Worm (Caenorhabditis elegans): ENCODE measurements around the gene R07C3.13.

DNA sequence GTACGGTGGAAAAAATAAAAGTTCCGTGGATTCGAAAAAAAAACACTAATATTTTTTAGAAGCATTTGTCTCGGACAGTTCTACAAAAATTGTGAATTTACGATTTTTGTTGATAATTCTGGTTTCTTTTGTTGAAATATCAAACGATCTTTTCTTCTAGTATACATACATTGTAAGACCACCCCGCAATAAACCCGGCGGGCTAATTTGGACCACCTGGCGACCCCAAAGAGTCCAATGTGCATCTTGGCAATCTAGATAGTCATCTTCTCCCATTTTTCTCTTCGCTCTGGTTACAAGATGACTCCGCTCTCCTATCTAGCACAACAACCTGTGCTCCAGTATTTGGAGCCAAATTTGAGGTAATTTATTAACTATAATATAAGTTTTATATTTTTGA, 11.5 kb downstream of the R07C3.13 start, which contains the start of gene fbxc-29:
- TF ChIP-seq lin-13 (GFP tag; optimal IDR thresholded peaks at IDR 0.05), result no peak
- no peak for TF ChIP-seq hlh-11 (tag; optimal IDR thresholded peaks at IDR 0.05)
- no peak for TF ChIP-seq nhr-28 (tag; optimal IDR thresholded peaks at IDR 0.05)
- TF ChIP-seq lin-29 (GFP tag; IDR thresholded peaks at IDR 0.05), result no peak
- TF ChIP-seq nhr-11 (tag; optimal IDR thresholded peaks at IDR 0.05), result no peak
- no peak for TF ChIP-seq ZK546.5 (tag; optimal IDR thresholded peaks at IDR 0.05)
- no peak for TF ChIP-seq D1046.2 (GFP tag; IDR thresholded peaks at IDR 0.05)
- no peak for TF ChIP-seq aha-1 (tag)
- no peak for TF ChIP-seq lin-39 (tag; optimal IDR thresholded peaks at IDR 0.05)
- no peak for TF ChIP-seq mep-1 (tag; optimal IDR thresholded peaks at IDR 0.05)
- no peak for TF ChIP-seq dmd-9 (GFP tag; IDR thresholded peaks at IDR 0.05)
- TF ChIP-seq Y48G9A.11 (GFP tag; IDR thresholded peaks at IDR 0.05), result no peak
- no peak for TF ChIP-seq unc-62 (GFP tag; optimal IDR thresholded peaks at IDR 0.05 in 1 of 2)
- TF ChIP-seq unc-62 (tag; optimal IDR thresholded peaks at IDR 0.05), result no peak
- TF ChIP-seq nhr-237 (tag; optimal IDR thresholded peaks at IDR 0.05), result no peak
